Worm (Caenorhabditis elegans) whole organism, L4/young adult: ENCODE results near the gene nas-8.

Source experiments
- W03F9.2 ChIP-seq: fragments of 150-350 bp; optimal IDR thresholded peaks from 2 replicates; lab custom pipeline; 2014; ENCODE audit warnings: missing biosample characterization, missing genetic modification characterization
- dao-5 ChIP-seq: sonication (generic microtip); optimal IDR thresholded peaks from 2 replicates; lab custom pipeline; 2016; ENCODE audit warnings: missing genotype, missing genetic modification characterization, moderate library complexity, missing compliant biosample characterization
- him-1 ChIP-seq: sonication (generic microtip); optimal IDR thresholded peaks from 2 replicates; lab custom pipeline; 2016; ENCODE audit warnings: missing genotype, missing genetic modification reagents, missing genetic modification characterization, missing compliant biosample characterization

ce11 chrIV:7139143-7139542, 24.4 kb downstream of the nas-8 start:
- TF ChIP-seq him-1 (tag; lab: Kevin White, UChicago) (no peak), dao-5 (tag; lab: Kevin White, UChicago) (no peak), W03F9.2 (no peak)
